Worm (Caenorhabditis elegans): Measurements from ENCODE around the gene sgn-1.

sgn-1 gene

DNA sequence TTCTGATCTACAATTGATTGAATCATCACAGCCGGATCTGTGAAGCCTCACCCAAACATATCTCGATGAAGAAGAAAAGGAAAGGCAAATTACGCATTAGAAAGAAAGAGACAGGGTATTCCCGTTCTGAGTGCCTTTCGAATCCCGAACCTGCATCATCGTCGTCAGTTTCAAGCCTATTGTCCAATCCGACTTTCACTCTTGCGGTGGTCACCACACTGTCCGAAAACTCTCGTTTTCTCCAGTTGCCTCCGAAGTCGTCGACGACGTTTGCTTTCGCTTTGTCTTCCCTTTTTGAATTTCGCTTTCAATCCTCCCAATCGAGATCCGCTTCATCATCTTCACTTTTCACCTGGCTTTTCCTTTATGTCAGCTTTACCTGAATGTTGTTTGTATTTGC is 34.4 kb downstream of the sgn-1 start:
- TF ChIP-seq ama-1 (optimal IDR thresholded peaks at IDR 0.05) (no peak), hlh-11 (tag; optimal IDR thresholded peaks at IDR 0.05) (peak; percentile 40), nhr-102 (tag; optimal IDR thresholded peaks at IDR 0.05) (no peak), mxl-3 (GFP tag; optimal IDR thresholded peaks at IDR 0.05) (peak; percentile 18), saeg-2 (GFP tag; IDR thresholded peaks at IDR 0.05) (no peak), nhr-10 (tag; optimal IDR thresholded peaks at IDR 0.05) (no peak), unc-62 (GFP tag; optimal IDR thresholded peaks at IDR 0.05 in 1 of 2) (peak in 1 of 2 experiments; percentile 66), unc-62 (tag; optimal IDR thresholded peaks at IDR 0.05) (no peak), D1046.2 (GFP tag; IDR thresholded peaks at IDR 0.05) (no peak), nhr-6 (tag; optimal IDR thresholded peaks at IDR 0.05) (no peak)

DNA sequence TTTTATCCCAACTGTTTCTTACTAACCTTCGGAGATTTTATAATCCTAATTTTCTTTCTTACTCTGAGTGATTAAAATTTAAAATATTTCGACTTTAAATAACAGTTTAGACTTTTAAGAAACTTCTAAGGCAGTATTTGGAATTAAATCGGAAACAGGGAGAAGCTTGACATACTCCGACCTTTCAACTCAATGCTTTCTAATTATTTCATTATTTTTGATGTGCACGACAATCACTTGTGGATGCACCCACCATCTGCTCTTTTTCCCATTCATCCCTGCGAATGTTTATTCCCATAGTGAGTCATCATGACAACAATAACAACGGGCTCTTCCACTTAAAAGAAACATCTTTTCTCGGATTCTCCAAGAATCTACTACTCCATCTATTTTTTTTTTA is 34.8 kb downstream of the sgn-1 start:
- TF ChIP-seq snpc-4 (tag; optimal IDR thresholded peaks at IDR 0.05): no peak

DNA sequence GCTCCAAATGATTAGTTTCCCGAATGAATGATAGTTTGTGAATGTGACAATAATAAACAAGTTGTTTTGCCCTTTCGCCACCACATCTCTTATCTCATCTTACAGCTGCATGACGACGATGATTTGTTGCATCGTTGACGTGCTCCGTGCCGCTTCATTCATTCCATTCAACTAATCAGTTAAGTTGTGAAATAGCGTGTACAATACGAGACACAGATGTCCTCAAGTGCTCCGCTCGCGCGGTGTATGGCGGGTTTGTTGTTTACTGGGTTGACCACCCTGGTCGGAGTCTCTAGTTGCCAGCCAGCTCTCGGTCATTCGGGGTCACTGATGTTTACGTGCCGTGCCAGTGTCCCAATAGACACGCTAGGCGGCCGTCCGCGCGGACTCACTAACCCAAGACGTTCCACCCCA is 35.5 kb downstream of the sgn-1 start:
- TF ChIP-seq zfp-2 (tag; optimal IDR thresholded peaks at IDR 0.05): no peak
- TF ChIP-seq daf-16 (GFP tag; optimal IDR thresholded peaks at IDR 0.05): peak in 1 of 2 experiments; percentile 82
- TF ChIP-seq daf-16 (tag; optimal IDR thresholded peaks at IDR 0.05): peak; percentile 98
- no peak for TF ChIP-seq ceh-28 (tag; optimal IDR thresholded peaks at IDR 0.05)
- TF ChIP-seq arid-1 (GFP tag; conservative IDR thresholded peaks at IDR 0.05): no peak
- TF ChIP-seq fkh-10 (GFP tag; optimal IDR thresholded peaks at IDR 0.05): no peak
- TF ChIP-seq nhr-102 (tag; optimal IDR thresholded peaks at IDR 0.05): no peak
- TF ChIP-seq tag-97 (GFP tag; IDR thresholded peaks at IDR 0.05): no peak
- no peak for TF ChIP-seq nhr-48 (tag; optimal IDR thresholded peaks at IDR 0.05)
- no peak for TF ChIP-seq nhr-76 (tag; optimal IDR thresholded peaks at IDR 0.05)
- TF ChIP-seq mep-1 (tag; optimal IDR thresholded peaks at IDR 0.05): no peak
- peak; percentile 33 for TF ChIP-seq hlh-11 (tag; optimal IDR thresholded peaks at IDR 0.05)
- no peak for TF ChIP-seq mes-2 (tag; optimal IDR thresholded peaks at IDR 0.05; ENCODE audit: poor library complexity, severe bottlenecking)
- peak; percentile 31 for TF ChIP-seq hlh-30 (tag; optimal IDR thresholded peaks at IDR 0.05; ENCODE audit: insufficient read depth)
- peak; percentile 52 for TF ChIP-seq dve-1 (tag; optimal IDR thresholded peaks at IDR 0.05; ENCODE audit: insufficient read depth)
- TF ChIP-seq ZK546.5 (tag; optimal IDR thresholded peaks at IDR 0.05): no peak
- no peak for TF ChIP-seq dmd-9 (GFP tag; IDR thresholded peaks at IDR 0.05)
- no peak for TF ChIP-seq mxl-2 (GFP tag; conservative IDR thresholded peaks at IDR 0.05)
- TF ChIP-seq unc-39 (tag; optimal IDR thresholded peaks at IDR 0.05): no peak
- TF ChIP-seq ces-1 (GFP tag; optimal IDR thresholded peaks at IDR 0.05): no peak
- no peak for TF ChIP-seq aha-1 (tag)
- TF ChIP-seq dpl-1 (GFP tag; optimal IDR thresholded peaks at IDR 0.05): no peak
- no peak for TF ChIP-seq ceh-20 (GFP tag; IDR thresholded peaks at IDR 0.05)
- peak in 1 of 2 experiments; percentile 33 for TF ChIP-seq hif-1 (tag; optimal IDR thresholded peaks at IDR 0.05)
- no peak for TF ChIP-seq lim-7 (GFP tag; IDR thresholded peaks at IDR 0.05)
- no peak for TF ChIP-seq lin-39 (tag; optimal IDR thresholded peaks at IDR 0.05)
- 0 out of 2 replicates have a peak, but pooled peaks have one; percentile 11 for TF ChIP-seq daf-19 (GFP tag; conservative IDR thresholded peaks at IDR 0.05)
- TF ChIP-seq duxl-1 (tag; optimal IDR thresholded peaks at IDR 0.05; ENCODE audit: poor library complexity): no peak
- no peak for TF ChIP-seq ceh-82 (tag; optimal IDR thresholded peaks at IDR 0.05)
- no peak for TF ChIP-seq dmd-8 (GFP tag; IDR thresholded peaks at IDR 0.05)
- no peak for TF ChIP-seq Y5F2A.4 (GFP tag; optimal IDR thresholded peaks at IDR 0.05)
- peak; percentile 14; the same call in 1 of the 2 replicates for TF ChIP-seq T26A8.4 (GFP tag; IDR thresholded peaks at IDR 0.05)
- TF ChIP-seq unc-62 (GFP tag; optimal IDR thresholded peaks at IDR 0.05 in 1 of 2): no peak
- no peak for TF ChIP-seq unc-62 (tag; optimal IDR thresholded peaks at IDR 0.05)
- TF ChIP-seq madf-9 (GFP tag; conservative IDR thresholded peaks at IDR 0.05): no peak
- TF ChIP-seq pqm-1 (tag; optimal IDR thresholded peaks at IDR 0.05): no peak
- TF ChIP-seq Y105C5A.15 (GFP tag; IDR thresholded peaks at IDR 0.05): no peak
- no peak for TF ChIP-seq rbr-2 (tag; optimal IDR thresholded peaks at IDR 0.05)
- TF ChIP-seq nhr-77 (tag; optimal IDR thresholded peaks at IDR 0.05): no peak
- peak; percentile 10 for TF ChIP-seq ztf-7 (tag; optimal IDR thresholded peaks at IDR 0.05)
- TF ChIP-seq Y75B8A.6 (GFP tag; IDR thresholded peaks at IDR 0.05): no peak
- TF ChIP-seq nhr-111 (GFP tag; optimal IDR thresholded peaks at IDR 0.05): no peak
